Worm (Caenorhabditis elegans): ENCODE measurements around the gene F38H4.3.

ce11 chrIV:11796818-11797217 lies 45.4 kb upstream of the F38H4.3 start:
- TF ChIP-seq F13C5.2 (tag; optimal IDR thresholded peaks at IDR 0.05) (no peak), hmg-4 (GFP tag; optimal IDR thresholded peaks at IDR 0.05) (no peak), scrt-1 (GFP tag; IDR thresholded peaks at IDR 0.05) (no peak), flt-1 (GFP tag; IDR thresholded peaks at IDR 0.05) (no peak), ama-1 (optimal IDR thresholded peaks at IDR 0.05) (no peak), hnd-1 (tag; optimal IDR thresholded peaks at IDR 0.05) (no peak), tbx-11 (GFP tag; IDR thresholded peaks at IDR 0.05) (no peak), aly-1 (tag; optimal IDR thresholded peaks at IDR 0.05) (no peak), hmbx-1 (tag; optimal IDR thresholded peaks at IDR 0.05) (no peak), sea-1 (GFP tag; conservative IDR thresholded peaks at IDR 0.05) (no peak), pes-1 (GFP tag; IDR thresholded peaks at IDR 0.05) (no peak), ceh-36 (tag; optimal IDR thresholded peaks at IDR 0.05) (no peak)

Data from whole organism, early embryonic.